Fruit fly (Drosophila melanogaster): ENCODE measurements around the gene CG32192.
A peak's percentile ranks its signal among the peaks of the same experiment; 100 is the strongest.

CG32192 gene

DNA sequence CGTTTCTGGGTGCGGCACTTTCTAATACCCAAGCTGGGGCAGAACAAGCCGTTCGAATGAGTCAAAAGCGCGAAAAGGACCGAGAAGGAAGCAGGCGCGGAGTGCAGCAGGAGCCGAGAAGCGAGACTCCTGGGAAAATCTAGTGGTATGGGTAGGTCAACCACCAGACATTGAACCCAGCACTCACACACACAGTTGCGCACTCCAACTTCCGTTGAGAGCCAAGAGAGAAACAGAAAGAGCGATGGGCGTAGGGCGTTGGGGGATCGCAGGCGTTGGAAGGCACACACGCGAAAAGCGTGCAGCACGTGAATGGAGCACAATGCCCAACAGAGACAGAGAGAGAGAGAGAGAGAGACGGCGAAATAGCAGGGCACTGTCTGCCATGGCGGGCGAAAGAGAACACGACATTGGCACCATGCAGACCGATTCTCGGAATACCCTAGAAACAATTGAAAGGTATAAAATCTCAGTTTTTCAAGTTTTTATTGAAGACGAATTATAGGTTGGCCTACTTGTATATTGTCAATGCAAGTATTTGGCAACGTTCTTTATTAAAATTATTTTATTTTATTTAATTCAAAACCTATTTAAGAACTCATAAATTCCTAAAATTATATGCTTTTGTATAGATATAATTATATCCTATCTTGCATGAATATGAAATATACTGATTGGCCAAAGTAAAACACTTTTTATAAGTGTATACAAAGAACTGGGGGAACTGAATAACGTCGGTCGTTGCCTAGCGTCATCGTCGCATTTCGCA is 37.7 kb downstream of the CG32192 start:
- TF ChIP-seq Hnf4 (GFP tag; optimal IDR thresholded peaks at IDR 0.05) (peak; percentile 5), N (GFP tag; optimal IDR thresholded peaks at IDR 0.05) (no peak), brk (GFP tag; optimal IDR thresholded peaks at IDR 0.05) (no peak), h (GFP tag; optimal IDR thresholded peaks at IDR 0.05) (peak; percentile 17), CG9705 (GFP tag; optimal IDR thresholded peaks at IDR 0.05) (peak; percentile 51), dl (GFP tag; optimal IDR thresholded peaks at IDR 0.05; ENCODE audit: insufficient read depth in 1 of 2, partially characterized antibody in 2 of 2) (peak in 1 of 2 experiments; percentile 19), Rel (GFP tag; optimal IDR thresholded peaks at IDR 0.05) (no peak), Rel (tag; optimal IDR thresholded peaks at IDR 0.05) (peak; percentile 6), ey (GFP tag; optimal IDR thresholded peaks at IDR 0.05) (no peak), foxo (GFP tag; optimal IDR thresholded peaks at IDR 0.05) (peak in 1 of 2 experiments; percentile 69), sage (GFP tag; optimal IDR thresholded peaks at IDR 0.05) (no peak), Abd-B (GFP tag; optimal IDR thresholded peaks at IDR 0.05) (no peak), Dfd (GFP tag; optimal IDR thresholded peaks at IDR 0.05) (no peak), lola (GFP tag; optimal IDR thresholded peaks at IDR 0.05) (no peak), usp (GFP tag; optimal IDR thresholded peaks at IDR 0.05) (no peak), Dif (GFP tag; optimal IDR thresholded peaks at IDR 0.05; ENCODE audit: partially characterized antibody) (peak; percentile 56), fru (GFP tag; optimal IDR thresholded peaks at IDR 0.05) (peak; percentile 48), HLH106 (tag; optimal IDR thresholded peaks at IDR 0.05) (peak; percentile 78), br (GFP tag; optimal IDR thresholded peaks at IDR 0.05) (no peak), tai (GFP tag; optimal IDR thresholded peaks at IDR 0.05) (no peak), sv (GFP tag; optimal IDR thresholded peaks at IDR 0.05) (no peak), rgr (GFP tag; optimal IDR thresholded peaks at IDR 0.05) (peak; percentile 52), Jra (GFP tag; optimal IDR thresholded peaks at IDR 0.05) (no peak), CrebA (GFP tag; optimal IDR thresholded peaks at IDR 0.05; ENCODE audit: borderline replicate concordance) (no peak), GATAd (GFP tag; optimal IDR thresholded peaks at IDR 0.05) (no peak), Hr78 (GFP tag; optimal IDR thresholded peaks at IDR 0.05) (no peak), Sp1 (GFP tag; optimal IDR thresholded peaks at IDR 0.05) (peak; percentile 81), Mio (GFP tag; optimal IDR thresholded peaks at IDR 0.05) (no peak), Myc (optimal IDR thresholded peaks at IDR 0.05) (no peak), Vsx2 (GFP tag; optimal IDR thresholded peaks at IDR 0.05; ENCODE audit: partially characterized antibody) (no peak), psq (GFP tag; optimal IDR thresholded peaks at IDR 0.05) (peak; percentile 73), jim (GFP tag; optimal IDR thresholded peaks at IDR 0.05) (no peak), pan (optimal IDR thresholded peaks at IDR 0.05) (no peak), dsf (GFP tag; optimal IDR thresholded peaks at IDR 0.05; ENCODE audit: borderline replicate concordance) (no peak), Hr83 (GFP tag; optimal IDR thresholded peaks at IDR 0.05; ENCODE audit: poor library complexity, severe bottlenecking) (peak; percentile 15), woc (GFP tag; optimal IDR thresholded peaks at IDR 0.05) (peak; percentile 41), dmrt93B (GFP tag; optimal IDR thresholded peaks at IDR 0.05) (peak; percentile 79), OdsH (GFP tag; optimal IDR thresholded peaks at IDR 0.05) (peak; percentile 45), CG32264 (GFP tag; optimal IDR thresholded peaks at IDR 0.05) (no peak)

DNA sequence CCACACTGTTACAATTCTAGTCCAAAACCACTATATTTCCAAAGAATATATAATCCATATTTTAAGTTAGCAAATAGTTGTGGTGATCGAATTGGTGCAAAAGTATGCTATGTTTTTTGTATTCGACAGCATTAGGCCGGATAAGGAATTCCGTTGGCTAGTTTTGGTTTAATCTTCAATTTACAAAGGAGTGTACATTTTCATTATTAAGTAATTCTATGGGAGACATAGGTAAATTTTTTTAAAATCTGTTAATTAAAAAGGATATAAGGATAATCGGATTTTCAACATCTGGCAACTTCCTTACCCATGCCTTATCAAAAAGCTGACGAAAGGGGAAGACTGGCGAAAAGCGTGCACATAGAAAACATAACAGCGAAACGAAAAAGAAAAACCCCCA is 38.5 kb downstream of the CG32192 start:
- no peak for TF ChIP-seq Mio (GFP tag; optimal IDR thresholded peaks at IDR 0.05)
- no peak for TF ChIP-seq HLH106 (tag; optimal IDR thresholded peaks at IDR 0.05)
- TF ChIP-seq fru (GFP tag; optimal IDR thresholded peaks at IDR 0.05): peak; percentile 51
- TF ChIP-seq pan (optimal IDR thresholded peaks at IDR 0.05): no peak

DNA sequence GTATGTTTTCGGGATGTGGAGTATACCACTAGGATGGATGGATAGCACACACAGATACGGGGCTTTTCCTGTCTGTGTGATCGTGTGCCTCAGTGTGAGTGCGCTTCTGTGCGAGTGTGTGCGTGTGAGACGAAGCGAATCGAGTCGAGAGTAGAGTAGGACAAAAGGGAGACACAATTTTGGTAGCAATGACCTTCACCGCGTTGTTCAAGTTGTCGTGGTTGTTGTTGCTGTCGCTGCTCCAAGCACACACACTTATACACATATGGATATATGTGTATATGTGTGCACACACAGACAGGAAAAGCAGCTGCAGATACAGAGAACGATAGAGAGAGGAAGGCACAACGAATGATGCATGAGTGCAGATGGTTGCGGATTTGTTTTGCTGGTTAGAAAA is 39.0 kb downstream of the CG32192 start:
- TF ChIP-seq Hr83 (GFP tag; optimal IDR thresholded peaks at IDR 0.05; ENCODE audit: poor library complexity, severe bottlenecking): peak; percentile 14
- TF ChIP-seq Jra (GFP tag; optimal IDR thresholded peaks at IDR 0.05): no peak
- TF ChIP-seq Dif (GFP tag; optimal IDR thresholded peaks at IDR 0.05; ENCODE audit: partially characterized antibody): peak; percentile 5

Measured in whole organism, wandering third instar larva.